Worm (Caenorhabditis elegans) whole organism, midembryonic: Measurements from ENCODE around the gene T24C4.2.

ENCODE experiments used
- T22C8.4 ChIP-seq: fragments of 200-800 bp; sonication (Bioruptor generic); IDR thresholded peaks from 2 replicates; pipeline ENCODE4 v1.3.6; 2022; ENCODE audit warnings: missing genetic modification characterization, missing compliant biosample characterization
- flt-1 ChIP-seq: fragments of 200-800 bp; sonication (Bioruptor generic); IDR thresholded peaks from 2 replicates; pipeline ENCODE4 v1.3.6; 2022; ENCODE audit warnings: missing genetic modification characterization, missing compliant biosample characterization
- klf-2 ChIP-seq: fragments of 200-800 bp; sonication (Bioruptor generic); conservative IDR thresholded peaks from 2 replicates; pipeline ENCODE4 v1.3.6; 2022; ENCODE audit warnings: missing genetic modification reagents, missing genetic modification characterization, missing compliant biosample characterization
- tab-1 ChIP-seq: fragments of 200-800 bp; sonication (Bioruptor generic); IDR thresholded peaks from 2 replicates; pipeline ENCODE4 v1.3.6; 2022; ENCODE audit warnings: missing genetic modification characterization, missing compliant biosample characterization
- ztf-29 ChIP-seq: fragments of 200-800 bp; sonication (Bioruptor generic); IDR thresholded peaks from 2 replicates; pipeline ENCODE4 v1.3.6; 2022; ENCODE audit warnings: missing genetic modification reagents, missing genetic modification characterization, missing compliant biosample characterization

ce11 chrIII:901148-901547 is 31.4 kb upstream of the T24C4.2 start, which contains the start of gene sucl-2:
- TF ChIP-seq klf-2 (GFP tag; lab: Robert Waterston, UW) (no peak), flt-1 (GFP tag; lab: Robert Waterston, UW) (no peak), ztf-29 (GFP tag; lab: Robert Waterston, UW) (no peak), T22C8.4 (GFP tag; lab: Robert Waterston, UW) (no peak), tab-1 (GFP tag; lab: Robert Waterston, UW) (no peak)
